Fruit fly (Drosophila melanogaster): ENCODE data around the gene Cyp4d8.

Cyp4d8 gene

dm6 chr3L:7465209-7465608 is 30.8 kb downstream of the Cyp4d8 start, which contains the start of the genes CG42660, CG42661 and Tsp66A:
Gene CG42660, plus strand, starts transcription at chr3L:7465509.
Gene CG42661, plus strand, starts transcription at chr3L:7465509.
Gene Tsp66A, plus strand, starts transcription at chr3L:7465509.
- TF ChIP-seq tap (tag; optimal IDR thresholded peaks at IDR 0.05): no peak
- no peak for TF ChIP-seq CG4820 (GFP tag; optimal IDR thresholded peaks at IDR 0.05)
- TF ChIP-seq CG17612 (GFP tag; IDR thresholded peaks at IDR 0.05): no peak
- TF ChIP-seq CG34376 (GFP tag; optimal IDR thresholded peaks at IDR 0.05): no peak
- TF ChIP-seq ssp (GFP tag; IDR thresholded peaks at IDR 0.05): no peak
- TF ChIP-seq HLH54F (GFP tag; optimal IDR thresholded peaks at IDR 0.05): no peak
- TF ChIP-seq CG14965 (GFP tag; optimal IDR thresholded peaks at IDR 0.05; ENCODE audit: borderline replicate concordance): no peak
- TF ChIP-seq Fer3 (tag; optimal IDR thresholded peaks at IDR 0.05): no peak
- TF ChIP-seq lov (optimal IDR thresholded peaks at IDR 0.05): no peak
- no peak for TF ChIP-seq lov (GFP tag; IDR thresholded peaks at IDR 0.05)
- TF ChIP-seq CG2120 (GFP tag; optimal IDR thresholded peaks at IDR 0.05): no peak
- TF ChIP-seq shn (GFP tag; optimal IDR thresholded peaks at IDR 0.05): no peak
- TF ChIP-seq crp (GFP tag; optimal IDR thresholded peaks at IDR 0.05): no peak
- TF ChIP-seq ewg (GFP tag; optimal IDR thresholded peaks at IDR 0.05): no peak
- no peak for TF ChIP-seq CG33213 (GFP tag; optimal IDR thresholded peaks at IDR 0.05)
- no peak for TF ChIP-seq sna (GFP tag; IDR thresholded peaks at IDR 0.05; ENCODE audit: partially characterized antibody)

- TF ChIP-seq Ets65A (GFP tag): peak; percentile 77
- no peak for TF ChIP-seq fd102C (GFP tag; optimal IDR thresholded peaks at IDR 0.05)
- TF ChIP-seq sens (GFP tag): peak; percentile 31
- TF ChIP-seq CG1024 (GFP tag; IDR thresholded peaks at IDR 0.05): no peak
- no peak for TF ChIP-seq Atf-2 (GFP tag; optimal IDR thresholded peaks at IDR 0.05)
- no peak for TF ChIP-seq CG8281 (tag; optimal IDR thresholded peaks at IDR 0.05)
- no peak for TF ChIP-seq CG9437 (GFP tag; optimal IDR thresholded peaks at IDR 0.05)
- TF ChIP-seq CG11085 (GFP tag; IDR thresholded peaks at IDR 0.05): no peak
- TF ChIP-seq CG18764 (GFP tag; optimal IDR thresholded peaks at IDR 0.05): no peak
- TF ChIP-seq CG10654 (GFP tag; optimal IDR thresholded peaks at IDR 0.05): no peak
- no peak for TF ChIP-seq schlank (tag; optimal IDR thresholded peaks at IDR 0.05)
- no peak for TF ChIP-seq twi (tag; optimal IDR thresholded peaks at IDR 0.05)
- no peak for TF ChIP-seq CG17359 (tag; optimal IDR thresholded peaks at IDR 0.05)
- TF ChIP-seq CG2712 (tag; optimal IDR thresholded peaks at IDR 0.05): no peak
- TF ChIP-seq nmo (GFP tag; optimal IDR thresholded peaks at IDR 0.05): no peak
These were observed 40.1 kb downstream of the Cyp4d8 start, which contains the start of gene ppk26 for dm6 chr3L:7455849-7456248. Gene ppk26, plus strand, starts transcription at chr3L:7456149.

- TF ChIP-seq CTCF (GFP tag; optimal IDR thresholded peaks at IDR 0.05) (no peak), Mrtf (GFP tag; IDR thresholded peaks at IDR 0.05) (no peak), stc (GFP tag; IDR thresholded peaks at IDR 0.05) (no peak), ind (GFP tag; optimal IDR thresholded peaks at IDR 0.05) (no peak), CG12071 (GFP tag; optimal IDR thresholded peaks at IDR 0.05) (no peak), tio (GFP tag; optimal IDR thresholded peaks at IDR 0.05) (no peak), CG8359 (GFP tag; optimal IDR thresholded peaks at IDR 0.05; ENCODE audit: borderline replicate concordance) (no peak), sd (tag; optimal IDR thresholded peaks at IDR 0.05) (no peak), vvl (GFP tag; IDR thresholded peaks at IDR 0.05) (no peak), CG15269 (tag; optimal IDR thresholded peaks at IDR 0.05) (no peak), pfk (GFP tag; optimal IDR thresholded peaks at IDR 0.05) (no peak), B-H2 (GFP tag; optimal IDR thresholded peaks at IDR 0.05) (no peak), Deaf1 (tag; optimal IDR thresholded peaks at IDR 0.05) (no peak), tgo (GFP tag; IDR thresholded peaks at IDR 0.05) (no peak), gsb (GFP tag; IDR thresholded peaks at IDR 0.05) (no peak), Usf (GFP tag; optimal IDR thresholded peaks at IDR 0.05) (no peak), nerfin-1 (tag; optimal IDR thresholded peaks at IDR 0.05) (no peak), ssp (GFP tag; IDR thresholded peaks at IDR 0.05) (no peak), al (GFP tag; IDR thresholded peaks at IDR 0.05) (no peak), CG10431 (GFP tag; optimal IDR thresholded peaks at IDR 0.05) (no peak)
These were observed 45.4 kb downstream of the Cyp4d8 start, which contains the start of gene CG33278 for dm6 chr3L:7450553-7450952. Gene CG33278, plus strand, starts transcription at chr3L:7450853.
